Worm (Caenorhabditis elegans): ENCODE measurements around the gene C34C6.9.

Gene C34C6.9

DNA sequence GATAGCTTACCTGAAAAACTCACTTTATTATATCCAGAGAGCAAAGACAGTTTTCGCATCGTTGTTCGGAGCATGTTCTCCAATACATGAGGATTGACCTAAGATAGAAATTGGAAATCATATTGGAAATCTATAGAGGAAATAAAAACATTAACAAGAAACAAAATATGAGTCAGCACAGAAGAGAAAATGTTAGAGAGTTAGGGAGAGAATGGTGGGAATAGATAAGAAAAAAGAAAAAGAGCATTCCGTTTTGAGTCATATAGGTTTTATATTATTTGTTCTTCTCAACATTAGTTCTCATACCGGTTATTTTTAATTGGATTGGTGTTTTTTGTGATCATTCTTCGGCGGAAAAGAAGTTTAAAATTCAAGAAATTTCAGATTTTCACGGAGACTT is 899 bp upstream of the C34C6.9 start, which contains the start of gene hgap-2:
Gene hgap-2, minus strand, starts transcription at position 101 of the 400 bp plus-strand sequence.
- TF ChIP-seq mdl-1 (tag; optimal IDR thresholded peaks at IDR 0.05) (no peak), pha-4 (tag; optimal IDR thresholded peaks at IDR 0.05) (peak; percentile 4), pqm-1 (tag; optimal IDR thresholded peaks at IDR 0.05) (peak; percentile 19)

DNA sequence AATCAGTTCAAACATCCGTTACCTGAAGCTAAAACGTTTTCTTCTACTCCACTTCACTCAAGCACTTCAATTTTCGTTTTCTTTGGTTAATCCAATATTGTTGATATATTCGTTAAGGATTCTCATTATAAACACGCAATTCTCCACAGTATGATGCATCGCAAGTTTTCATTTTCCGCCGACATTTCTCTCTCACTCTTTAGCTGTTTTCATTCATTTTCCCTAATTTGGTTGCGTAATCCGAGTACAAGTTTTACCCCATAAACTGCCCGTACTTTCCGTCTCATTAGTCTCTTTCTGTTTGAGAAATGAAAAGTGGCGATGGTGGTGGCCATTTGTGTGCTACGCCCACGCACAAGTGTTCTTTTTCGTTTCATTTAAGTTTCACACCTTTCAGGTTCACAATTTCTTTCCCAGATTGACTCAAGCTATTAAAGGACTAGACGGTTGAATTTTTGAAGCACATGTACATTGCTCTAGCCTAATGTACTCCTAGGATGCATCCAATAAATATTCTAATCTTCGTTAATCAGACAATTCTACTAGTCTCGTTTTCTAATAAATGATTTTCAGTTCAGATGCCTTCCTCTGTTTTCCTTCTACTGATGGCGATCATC is 5.7 kb downstream of the C34C6.9 start, which contains the start of gene C34C6.3:
Gene C34C6.3, plus strand, starts transcription at position 567 of the 617 bp plus-strand sequence.
- TF ChIP-seq nhr-12 (tag; optimal IDR thresholded peaks at IDR 0.05) (no peak), hmg-11 (tag; optimal IDR thresholded peaks at IDR 0.05) (no peak)

DNA sequence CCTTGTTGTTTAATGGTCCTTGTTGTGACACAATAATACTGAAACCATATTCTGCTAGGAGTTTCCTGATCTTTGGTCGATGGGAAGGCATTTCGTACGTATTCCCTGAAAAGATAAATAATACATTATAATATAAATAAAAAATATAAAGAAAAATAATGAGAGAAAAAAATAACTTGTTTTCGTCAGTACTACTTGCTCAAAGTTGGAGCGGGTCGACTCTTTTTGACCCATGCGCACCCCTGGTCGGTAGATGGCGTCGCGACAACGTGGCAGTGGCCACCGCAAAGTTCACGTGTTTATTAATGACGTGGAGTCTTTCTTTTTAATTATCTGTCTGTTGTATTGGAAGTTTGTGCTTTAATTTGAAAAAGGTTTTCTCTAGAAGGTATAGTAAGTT is 10.1 kb downstream of the C34C6.9 start, which contains the start of gene C34C6.10:
Gene C34C6.10, minus strand, starts transcription at position 101 of the 400 bp plus-strand sequence.
- no peak for TF ChIP-seq pqm-1 (tag; optimal IDR thresholded peaks at IDR 0.05)

DNA sequence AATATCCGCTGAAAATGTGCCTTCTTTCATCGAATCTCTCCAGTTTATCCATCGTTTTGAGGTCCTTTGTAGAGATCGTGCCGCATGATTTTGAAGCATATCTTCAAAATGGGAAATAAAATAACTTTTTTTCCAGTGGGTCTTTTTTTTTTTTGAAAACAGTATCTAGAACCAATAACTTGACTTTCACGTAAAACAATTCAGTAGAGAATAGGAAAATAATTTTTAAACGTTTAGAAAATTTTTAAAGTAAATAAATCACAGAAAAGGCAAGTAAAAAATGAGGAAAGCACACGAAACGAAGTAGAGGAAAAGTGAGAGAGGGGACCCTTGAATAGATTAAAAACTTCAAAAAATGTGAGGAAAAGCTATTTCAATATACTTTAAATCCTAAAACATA is 13.1 kb downstream of the C34C6.9 start, which contains the start of gene chdh-1:
Gene chdh-1, minus strand, starts transcription at position 101 of the 400 bp plus-strand sequence.
- TF ChIP-seq nhr-12 (tag; optimal IDR thresholded peaks at IDR 0.05) (no peak), egl-27 (tag; optimal IDR thresholded peaks at IDR 0.05) (no peak), nhr-25 (tag; optimal IDR thresholded peaks at IDR 0.05) (no peak), eor-1 (tag; optimal IDR thresholded peaks at IDR 0.05) (no peak), hmg-11 (tag; optimal IDR thresholded peaks at IDR 0.05) (no peak), mdl-1 (tag; optimal IDR thresholded peaks at IDR 0.05) (no peak), unc-39 (tag; optimal IDR thresholded peaks at IDR 0.05) (no peak), ztf-4 (tag; optimal IDR thresholded peaks at IDR 0.05) (no peak)

DNA sequence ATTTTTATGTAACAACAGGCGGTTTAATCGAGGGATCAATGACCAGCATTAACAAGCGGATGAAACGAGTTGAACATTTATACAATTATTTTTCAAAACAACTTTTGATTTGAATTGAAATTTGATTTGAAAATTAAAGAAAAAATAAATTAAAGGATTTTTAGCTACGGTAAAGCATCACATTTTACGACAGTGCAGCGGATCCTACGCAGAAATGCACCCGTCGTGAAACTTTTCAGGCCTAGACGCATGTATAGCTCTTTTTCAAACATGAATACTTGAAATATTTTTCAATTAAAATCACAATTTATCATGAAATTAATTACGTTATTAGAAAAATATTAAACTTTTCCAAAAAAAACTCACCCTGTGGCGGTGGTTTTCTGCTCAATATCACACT is 15.3 kb downstream of the C34C6.9 start:
- TF ChIP-seq ceh-16 (tag; optimal IDR thresholded peaks at IDR 0.05) (no peak), pha-4 (tag; optimal IDR thresholded peaks at IDR 0.05) (peak; percentile 14)

DNA sequence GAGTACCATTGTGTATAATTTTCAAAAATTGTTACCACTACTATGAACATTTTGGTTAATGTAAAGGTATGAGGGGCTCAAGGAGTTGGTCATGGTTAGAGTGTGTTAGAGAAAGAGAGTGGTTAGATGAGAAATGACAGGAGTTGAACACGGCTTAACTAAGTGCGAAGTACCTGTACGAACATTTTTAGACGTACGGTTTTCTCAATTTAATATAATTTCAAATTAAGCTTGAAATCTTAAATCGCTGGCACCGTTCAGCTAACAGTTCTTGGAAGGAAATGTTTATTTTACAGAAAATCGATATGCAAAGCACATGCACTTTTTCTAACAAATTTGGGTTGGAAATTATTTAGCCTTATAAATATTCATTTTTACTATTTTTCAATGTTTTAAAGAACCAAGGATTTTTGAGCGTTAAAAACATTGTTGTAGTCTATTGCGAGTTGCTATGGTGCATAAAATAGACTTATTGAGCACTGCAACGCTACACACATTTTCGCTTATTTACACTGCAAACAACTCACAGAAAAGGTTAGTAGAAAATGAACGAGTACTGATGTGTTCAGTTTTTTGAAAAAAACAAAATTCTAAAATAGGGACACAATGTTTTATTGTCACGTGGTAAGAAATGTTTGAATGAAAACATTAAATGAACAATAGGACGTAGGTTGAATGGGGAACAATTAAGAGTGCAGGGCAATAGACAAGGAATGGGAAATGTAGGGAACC is 16.1 kb downstream of the C34C6.9 start, which contains the start of gene sphk-1:
Gene sphk-1, minus strand, starts transcription at position 51 of the 732 bp plus-strand sequence.
- TF ChIP-seq nhr-23 (tag; optimal IDR thresholded peaks at IDR 0.05) (no peak), pha-4 (tag; optimal IDR thresholded peaks at IDR 0.05) (peak; percentile 54)

DNA sequence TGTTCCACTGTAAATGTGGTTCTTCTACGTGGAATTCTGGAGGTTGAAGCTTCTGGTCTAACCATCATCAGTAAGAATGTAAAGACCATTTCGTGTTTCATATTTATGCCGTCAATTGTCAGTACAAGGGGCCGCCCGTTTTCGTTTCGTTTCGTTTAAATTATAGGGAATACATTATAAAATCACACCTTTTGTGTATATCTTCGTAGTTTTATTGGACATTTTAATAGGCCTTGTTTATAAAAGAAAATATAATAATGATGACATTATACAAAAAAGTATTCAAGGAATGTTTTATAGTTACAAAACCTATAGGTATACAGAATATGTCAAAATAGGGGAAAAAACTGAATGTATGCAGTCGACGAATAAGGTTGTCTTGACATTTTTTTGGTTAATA is 18.0 kb downstream of the C34C6.9 start, which contains the start of gene ceh-7:
Gene ceh-7, minus strand, starts transcription at position 101 of the 400 bp plus-strand sequence.
- TF ChIP-seq nhr-25 (tag; optimal IDR thresholded peaks at IDR 0.05) (no peak), ama-1 (optimal IDR thresholded peaks at IDR 0.05) (no peak), lin-39 (tag; optimal IDR thresholded peaks at IDR 0.05) (no peak), ZK546.5 (tag; optimal IDR thresholded peaks at IDR 0.05) (no peak), ceh-82 (tag; optimal IDR thresholded peaks at IDR 0.05) (no peak), zag-1 (tag; optimal IDR thresholded peaks at IDR 0.05) (no peak), sea-2 (GFP tag; optimal IDR thresholded peaks at IDR 0.05) (no peak), R02D3.7 (tag; optimal IDR thresholded peaks at IDR 0.05) (no peak)

DNA sequence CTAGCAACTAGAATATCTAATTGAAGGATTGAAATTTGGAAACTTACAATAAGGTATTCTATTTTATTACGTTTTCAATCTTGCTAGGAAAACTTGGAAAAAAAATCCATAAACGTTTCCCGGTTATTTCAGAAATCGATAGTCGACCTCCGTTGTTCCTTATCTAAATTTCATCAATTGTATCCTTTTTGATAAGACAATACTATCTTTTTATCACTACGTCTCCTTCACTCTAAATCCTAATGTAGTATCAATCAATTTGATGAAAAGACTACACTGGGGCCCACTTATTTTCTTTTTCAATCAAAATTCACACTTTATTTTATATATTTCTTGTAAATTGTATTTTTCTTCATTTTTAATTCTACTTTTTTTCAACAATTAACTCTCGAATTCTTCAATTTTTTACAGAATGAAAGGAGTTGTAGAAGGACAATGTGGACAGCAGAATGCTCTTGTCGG is 18.7 kb downstream of the C34C6.9 start, which contains the start of gene prx-5:
Gene prx-5, plus strand, starts transcription at position 412 of the 462 bp plus-strand sequence.
- no peak for TF ChIP-seq nhr-25 (tag; optimal IDR thresholded peaks at IDR 0.05)
- TF ChIP-seq pqm-1 (tag; optimal IDR thresholded peaks at IDR 0.05) = peak; percentile 50
- no peak for TF ChIP-seq nhr-77 (tag; optimal IDR thresholded peaks at IDR 0.05)
- no peak for TF ChIP-seq zag-1 (tag; optimal IDR thresholded peaks at IDR 0.05)
- TF ChIP-seq elt-2 (tag; optimal IDR thresholded peaks at IDR 0.05) = peak; percentile 67
- peak; percentile 43 for TF ChIP-seq ceh-28 (tag; optimal IDR thresholded peaks at IDR 0.05)
- TF ChIP-seq ceh-16 (tag; optimal IDR thresholded peaks at IDR 0.05) = no peak

DNA sequence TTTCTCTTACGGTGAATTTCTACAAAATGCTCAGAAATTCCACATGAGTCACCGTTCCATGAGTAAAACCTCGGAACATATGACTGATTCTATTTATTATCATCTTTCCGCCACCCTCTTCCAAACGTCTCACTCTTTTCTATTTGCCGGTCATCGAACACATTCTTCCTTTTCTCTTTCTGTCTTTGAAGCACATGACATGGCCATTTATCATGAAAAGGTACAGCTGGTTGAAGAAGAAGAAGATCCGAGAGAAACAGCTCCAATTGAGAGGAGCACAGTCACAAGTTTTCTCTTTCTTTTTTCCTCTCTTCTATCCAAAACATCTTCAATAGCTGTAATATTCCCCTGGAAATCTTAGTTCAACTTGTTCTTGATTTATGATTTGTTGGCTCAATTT is 21.3 kb downstream of the C34C6.9 start, which contains the start of gene cup-16:
Gene cup-16, plus strand, starts transcription at position 132 of the 400 bp plus-strand sequence.
- peak; percentile 18 for TF ChIP-seq nfya-1 (tag; optimal IDR thresholded peaks at IDR 0.05; ENCODE audit: insufficient read depth)
- no peak for TF ChIP-seq snpc-4 (tag; optimal IDR thresholded peaks at IDR 0.05)
- TF ChIP-seq elt-2 (tag; optimal IDR thresholded peaks at IDR 0.05) = peak; percentile 19
- no peak for TF ChIP-seq lin-15B (tag; optimal IDR thresholded peaks at IDR 0.05)
- no peak for TF ChIP-seq ZK546.5 (tag; optimal IDR thresholded peaks at IDR 0.05)
- no peak for TF ChIP-seq fkh-2 (tag; optimal IDR thresholded peaks at IDR 0.05)
- TF ChIP-seq nhr-43 (tag; optimal IDR thresholded peaks at IDR 0.05; ENCODE audit: poor library complexity, severe bottlenecking) = peak; percentile 19
- TF ChIP-seq nhr-11 (tag; optimal IDR thresholded peaks at IDR 0.05) = peak; percentile 25

All from whole organism, L3 larva.